Fruit fly (Drosophila melanogaster): ENCODE measurements around the gene Bap111.

Bap111 gene

dm6 chrX:9192429-9192828, 43.3 kb downstream of the Bap111 start, which contains the start of gene CG12056:
Gene CG12056 (plus strand): TSS chrX:9192669.
- no peak for TF ChIP-seq CG8478 (optimal IDR thresholded peaks at IDR 0.05)
- no peak for TF ChIP-seq CTCF (optimal IDR thresholded peaks at IDR 0.05)

dm6 chrX:9193604-9194003, 44.5 kb downstream of the Bap111 start, which contains the start of gene CG12106:
Gene CG12106 (plus strand): TSS chrX:9193898.
- TF ChIP-seq CG8478 (optimal IDR thresholded peaks at IDR 0.05) (no peak), CTCF (optimal IDR thresholded peaks at IDR 0.05) (no peak)

dm6 chrX:9195311-9195710, 46.2 kb downstream of the Bap111 start:
- TF ChIP-seq CG8478 (optimal IDR thresholded peaks at IDR 0.05) (no peak), CTCF (optimal IDR thresholded peaks at IDR 0.05) (no peak)

dm6 chrX:9196362-9196761, 47.3 kb downstream of the Bap111 start, which contains the start of gene CG12118:
Gene CG12118 (minus strand): TSS chrX:9196414.
- TF ChIP-seq CTCF (optimal IDR thresholded peaks at IDR 0.05) (no peak), CG8478 (optimal IDR thresholded peaks at IDR 0.05) (no peak)

dm6 chrX:9200234-9200633, 51.1 kb downstream of the Bap111 start:
- TF ChIP-seq CG8478 (optimal IDR thresholded peaks at IDR 0.05) (no peak), CTCF (optimal IDR thresholded peaks at IDR 0.05) (no peak)

dm6 chrX:9201080-9201479, 52.0 kb downstream of the Bap111 start:
- no peak for TF ChIP-seq CG8478 (optimal IDR thresholded peaks at IDR 0.05)
- no peak for TF ChIP-seq CTCF (optimal IDR thresholded peaks at IDR 0.05)

All from S2 (cell line).